Worm (Caenorhabditis elegans) whole organism, midembryonic: ENCODE results near the gene mig-21.

Experiments
- T22C8.4 ChIP-seq: fragments of 200-800 bp; sonication (Bioruptor generic); IDR thresholded peaks from 2 replicates; pipeline ENCODE4 v1.3.6; 2022; ENCODE audit warnings: missing genetic modification characterization, missing compliant biosample characterization
- flt-1 ChIP-seq: fragments of 200-800 bp; sonication (Bioruptor generic); IDR thresholded peaks from 2 replicates; pipeline ENCODE4 v1.3.6; 2022; ENCODE audit warnings: missing genetic modification characterization, missing compliant biosample characterization
- klf-2 ChIP-seq: fragments of 200-800 bp; sonication (Bioruptor generic); conservative IDR thresholded peaks from 2 replicates; pipeline ENCODE4 v1.3.6; 2022; ENCODE audit warnings: missing genetic modification reagents, missing genetic modification characterization, missing compliant biosample characterization

- TF ChIP-seq T22C8.4 (no peak), flt-1 (GFP tag; lab: Robert Waterston, UW) (no peak), klf-2 (GFP tag; lab: Robert Waterston, UW) (no peak)
Measured at ce11 chrIII:5839147-5839546, 39.0 kb downstream of the mig-21 start.
